Worm (Caenorhabditis elegans) whole organism, late embryonic: Measurements from ENCODE around the gene D1025.1.

ENCODE experiments used
- C08G9.2 ChIP-seq: sonication (generic microtip); optimal IDR thresholded peaks from 2 replicates; lab custom pipeline; 2016; ENCODE audit warnings: mild to moderate bottlenecking, missing genetic modification characterization, moderate library complexity, missing compliant biosample characterization
- F13H6.1 ChIP-seq: sonication (generic microtip); optimal IDR thresholded peaks from 2 replicates; lab custom pipeline; 2016; ENCODE audit warnings: missing genetic modification characterization, missing compliant biosample characterization
- K09A11.1 ChIP-seq: sonication (generic microtip); optimal IDR thresholded peaks from 2 replicates; lab custom pipeline; 2017; ENCODE audit warnings: antibody characterized with exemption, mild to moderate bottlenecking, missing genetic modification characterization, missing compliant biosample characterization; ENCODE audit not compliant: insufficient read depth
- Y22D7AL.16 ChIP-seq: sonication (generic microtip); optimal IDR thresholded peaks from 2 replicates; lab custom pipeline; 2016; ENCODE audit warnings: missing genetic modification characterization, missing compliant biosample characterization
- ama-1 ChIP-seq: fragments of 150-350 bp; optimal IDR thresholded peaks from 2 replicates; lab custom pipeline; 2014
- ceh-2 ChIP-seq: sonication (generic microtip); optimal IDR thresholded peaks from 2 replicates; lab custom pipeline; 2016; ENCODE audit warnings: missing genotype, missing genetic modification characterization, missing compliant biosample characterization
- ceh-22 ChIP-seq: sonication (generic microtip); optimal IDR thresholded peaks from 2 replicates; lab custom pipeline; 2017; ENCODE audit warnings: missing biosample characterization, missing genetic modification characterization
- ceh-24 ChIP-seq: sonication (generic microtip); optimal IDR thresholded peaks from 2 replicates; lab custom pipeline; 2016; ENCODE audit warnings: mild to moderate bottlenecking, missing genetic modification characterization, missing compliant biosample characterization
- ceh-30 ChIP-seq: fragments of 150-350 bp; optimal IDR thresholded peaks from 2 replicates; lab custom pipeline; 2014; ENCODE audit warnings: missing biosample characterization, missing genetic modification characterization
- ceh-31 ChIP-seq: sonication (generic microtip); optimal IDR thresholded peaks from 2 replicates; lab custom pipeline; 2016; ENCODE audit warnings: missing genetic modification characterization, missing compliant biosample characterization
- ceh-48 ChIP-seq: sonication (generic microtip); optimal IDR thresholded peaks from 2 replicates; lab custom pipeline; 2016; ENCODE audit warnings: missing genetic modification characterization, inconsistent platforms, missing compliant biosample characterization
- ceh-9 ChIP-seq: sonication (generic microtip); optimal IDR thresholded peaks from 2 replicates; lab custom pipeline; 2016; ENCODE audit warnings: mild to moderate bottlenecking, missing genetic modification characterization, inconsistent platforms, missing compliant biosample characterization
- che-1 ChIP-seq: sonication (generic microtip); optimal IDR thresholded peaks from 2 replicates; lab custom pipeline; 2016; ENCODE audit warnings: mild to moderate bottlenecking, missing genetic modification characterization, missing compliant biosample characterization
- dmd-4 ChIP-seq: sonication (generic microtip); optimal IDR thresholded peaks from 2 replicates; lab custom pipeline; 2016; ENCODE audit warnings: borderline replicate concordance, missing genetic modification characterization, missing compliant biosample characterization
- dve-1 ChIP-seq: sonication (generic microtip); optimal IDR thresholded peaks from 2 replicates; lab custom pipeline; 2017; ENCODE audit warnings: antibody characterized with exemption, mild to moderate bottlenecking, missing genetic modification characterization, missing compliant biosample characterization
- elt-2 ChIP-seq: sonication (generic microtip); optimal IDR thresholded peaks from 2 replicates; lab custom pipeline; 2016; ENCODE audit warnings: missing genetic modification reagents, missing genetic modification characterization, missing compliant biosample characterization
- elt-4 ChIP-seq: sonication (generic microtip); optimal IDR thresholded peaks from 2 replicates; lab custom pipeline; 2016; ENCODE audit warnings: missing genetic modification characterization, missing compliant biosample characterization
- ets-4 ChIP-seq: sonication (generic microtip); optimal IDR thresholded peaks from 2 replicates; lab custom pipeline; 2016; ENCODE audit warnings: missing genetic modification characterization, missing compliant biosample characterization
- eyg-1 ChIP-seq: sonication (generic microtip); optimal IDR thresholded peaks from 2 replicates; lab custom pipeline; 2016; ENCODE audit warnings: missing genotype, missing genetic modification characterization, missing compliant biosample characterization
- fax-1 ChIP-seq: sonication (generic microtip); optimal IDR thresholded peaks from 2 replicates; lab custom pipeline; 2016; ENCODE audit warnings: missing genotype, missing genetic modification characterization, missing compliant biosample characterization
- fkh-10 ChIP-seq: fragments of 150-350 bp; optimal IDR thresholded peaks from 2 replicates; lab custom pipeline; 2014; ENCODE audit warnings: missing biosample characterization, missing genetic modification reagents, missing genetic modification characterization
- gmeb-2 ChIP-seq: sonication (generic microtip); optimal IDR thresholded peaks from 2 replicates; lab custom pipeline; 2016; ENCODE audit warnings: missing genetic modification characterization, inconsistent platforms, missing compliant biosample characterization
- hlh-15 ChIP-seq: sonication (generic microtip); optimal IDR thresholded peaks from 2 replicates; lab custom pipeline; 2016; ENCODE audit warnings: missing genetic modification characterization, missing compliant biosample characterization
- hlh-6 ChIP-seq: sonication (generic microtip); optimal IDR thresholded peaks from 2 replicates; lab custom pipeline; 2016; ENCODE audit warnings: missing genotype, missing genetic modification characterization, missing compliant biosample characterization
- lin-11 ChIP-seq: fragments of 200-800 bp; sonication (Bioruptor generic); optimal IDR thresholded peaks from 2 replicates; lab custom pipeline; 2018; ENCODE audit warnings: mild to moderate bottlenecking, missing genetic modification characterization, missing compliant biosample characterization
- nfya-1 ChIP-seq: sonication (generic microtip); optimal IDR thresholded peaks from 2 replicates; lab custom pipeline; 2017; ENCODE audit warnings: missing genetic modification characterization, mild to moderate bottlenecking, missing compliant biosample characterization, antibody characterized with exemption, moderate library complexity
- nhr-11 ChIP-seq: fragments of 150-350 bp; optimal IDR thresholded peaks from 2 replicates; lab custom pipeline; 2014; ENCODE audit warnings: missing biosample characterization, missing genetic modification characterization
- nhr-232 ChIP-seq: sonication (generic microtip); optimal IDR thresholded peaks from 2 replicates; lab custom pipeline; 2016; ENCODE audit warnings: missing genetic modification characterization, missing compliant biosample characterization
- odd-2 ChIP-seq: sonication (generic microtip); optimal IDR thresholded peaks from 2 replicates; lab custom pipeline; 2017; ENCODE audit warnings: antibody characterized with exemption, mild to moderate bottlenecking, missing genetic modification characterization, missing compliant biosample characterization
- pat-9 ChIP-seq: fragments of 200-800 bp; sonication (Bioruptor generic); optimal IDR thresholded peaks from 2 replicates; lab custom pipeline; 2018; ENCODE audit warnings: mild to moderate bottlenecking, missing genetic modification characterization, moderate library complexity, missing compliant biosample characterization
- pax-1 ChIP-seq: fragments of 150-350 bp; optimal IDR thresholded peaks from 2 replicates; lab custom pipeline; 2014; ENCODE audit warnings: missing biosample characterization, missing genetic modification characterization
- pha-2 ChIP-seq: sonication (generic microtip); optimal IDR thresholded peaks from 2 replicates; lab custom pipeline; 2017; ENCODE audit warnings: mild to moderate bottlenecking, missing genetic modification characterization, missing compliant biosample characterization
- pqm-1 ChIP-seq: sonication (generic microtip); optimal IDR thresholded peaks from 2 replicates; lab custom pipeline; 2016; ENCODE audit warnings: missing genetic modification characterization, missing compliant biosample characterization
- ref-2 ChIP-seq: sonication (generic microtip); optimal IDR thresholded peaks from 2 replicates; lab custom pipeline; 2016; ENCODE audit warnings: missing genetic modification characterization, missing compliant biosample characterization
- rnt-1 ChIP-seq: sonication (generic microtip); optimal IDR thresholded peaks from 2 replicates; lab custom pipeline; 2016; ENCODE audit warnings: missing genetic modification characterization, missing compliant biosample characterization
- sdc-2 ChIP-seq: sonication (generic microtip); optimal IDR thresholded peaks from 2 replicates; lab custom pipeline; 2016; ENCODE audit warnings: missing genotype, missing genetic modification characterization, missing compliant biosample characterization
- sox-2 ChIP-seq: fragments of 200-800 bp; sonication (Bioruptor generic); IDR thresholded peaks from 2 replicates; pipeline ENCODE4 v1.3.6; 2022; ENCODE audit warnings: missing genetic modification reagents, missing genetic modification characterization, missing compliant biosample characterization
- syd-9 ChIP-seq: sonication (generic microtip); optimal IDR thresholded peaks from 2 replicates; lab custom pipeline; 2016; ENCODE audit warnings: mild to moderate bottlenecking, missing genetic modification characterization, moderate library complexity, missing compliant biosample characterization
- tbx-2 ChIP-seq: sonication (generic microtip); optimal IDR thresholded peaks from 2 replicates; lab custom pipeline; 2016; ENCODE audit warnings: missing genetic modification characterization, missing compliant biosample characterization
- unc-3 ChIP-seq, 2 experiments: fragments of 200-800 bp in 1 of 2; sonication (Bioruptor generic) in 1 of 2; sonication (generic microtip) in 1 of 2; conservative IDR thresholded peaks in 1 of 2; optimal IDR thresholded peaks in 1 of 2; 2 replicates each; pipeline versions ENCODE4 v1.3.6 to Lab custom; 2016 to 2022; ENCODE audit warnings: missing compliant biosample characterization in 2 of 2, missing genetic modification characterization in 2 of 2, missing genetic modification reagents in 1 of 2
- unc-42 ChIP-seq: sonication (generic microtip); optimal IDR thresholded peaks from 2 replicates; lab custom pipeline; 2016; ENCODE audit warnings: missing genotype, missing genetic modification characterization, missing compliant biosample characterization
- unc-86 ChIP-seq: sonication (generic microtip); optimal IDR thresholded peaks from 2 replicates; lab custom pipeline; 2016; ENCODE audit warnings: missing genetic modification characterization, missing compliant biosample characterization
- zip-5 ChIP-seq: sonication (generic microtip); optimal IDR thresholded peaks from 2 replicates; lab custom pipeline; 2016; ENCODE audit warnings: missing genetic modification characterization, missing compliant biosample characterization
- ztf-16 ChIP-seq: sonication (generic microtip); optimal IDR thresholded peaks from 2 replicates; lab custom pipeline; 2017; ENCODE audit warnings: missing genetic modification characterization, missing compliant biosample characterization

D1025.1 gene

ce11 chrX:14486503-14486902 lies 34.1 kb upstream of the D1025.1 start:
- TF ChIP-seq nfya-1 (tag; lab: Kevin White, UChicago) (peak; percentile 28), syd-9 (tag; lab: Kevin White, UChicago) (no peak), elt-2 (tag; lab: Kevin White, UChicago) (peak; percentile 7), sox-2 (GFP tag; lab: Robert Waterston, UW) (0 out of 2 replicates have a peak, but pooled peaks have one; percentile 7), ceh-31 (tag; lab: Kevin White, UChicago) (peak; percentile 76), sdc-2 (tag; lab: Kevin White, UChicago) (peak; percentile 61), K09A11.1 (tag; lab: Kevin White, UChicago) (no peak), Y22D7AL.16 (tag; lab: Kevin White, UChicago) (no peak), ref-2 (tag; lab: Kevin White, UChicago) (peak; percentile 84), dmd-4 (no peak), nhr-11 (tag; lab: Kevin White, UChicago) (no peak), hlh-15 (tag; lab: Kevin White, UChicago) (no peak), eyg-1 (tag; lab: Kevin White, UChicago) (no peak), tbx-2 (tag; lab: Kevin White, UChicago) (peak; percentile 94), ztf-16 (peak; percentile 11), pax-1 (tag; lab: Kevin White, UChicago) (no peak)

ce11 chrX:14487333-14487732 lies 33.2 kb upstream of the D1025.1 start:
- no peak for TF ChIP-seq pha-2 (tag; lab: Kevin White, UChicago)
- TF ChIP-seq unc-42 (tag; lab: Kevin White, UChicago), result peak; percentile 49
- no peak for TF ChIP-seq K09A11.1 (tag; lab: Kevin White, UChicago)
- TF ChIP-seq ceh-9 (tag; lab: Kevin White, UChicago), result no peak

ce11 chrX:14487832-14488231 lies 32.7 kb upstream of the D1025.1 start:
- TF ChIP-seq fkh-10 (GFP tag; lab: Kevin White, UChicago) (no peak), ceh-48 (tag; lab: Kevin White, UChicago) (no peak), zip-5 (tag; lab: Kevin White, UChicago) (no peak), lin-11 (tag; lab: Kevin White, UChicago) (no peak), fax-1 (tag; lab: Kevin White, UChicago) (no peak), unc-86 (tag; lab: Kevin White, UChicago) (no peak), Y22D7AL.16 (tag; lab: Kevin White, UChicago) (no peak), ceh-30 (tag; lab: Kevin White, UChicago) (no peak), ets-4 (tag; lab: Kevin White, UChicago) (no peak)

- TF ChIP-seq pax-1 (tag; lab: Kevin White, UChicago) (no peak), elt-2 (tag; lab: Kevin White, UChicago) (peak; percentile 28), elt-4 (tag; lab: Kevin White, UChicago) (no peak), ref-2 (tag; lab: Kevin White, UChicago) (peak; percentile 73), nfya-1 (tag; lab: Kevin White, UChicago) (peak; percentile 73), odd-2 (tag; lab: Kevin White, UChicago) (no peak), ceh-2 (tag; lab: Kevin White, UChicago) (no peak), F13H6.1 (tag; lab: Kevin White, UChicago) (no peak), fkh-10 (GFP tag; lab: Kevin White, UChicago) (no peak), dve-1 (tag; lab: Kevin White, UChicago) (peak; percentile 54), zip-5 (tag; lab: Kevin White, UChicago) (no peak), pha-2 (tag; lab: Kevin White, UChicago) (no peak), eyg-1 (tag; lab: Kevin White, UChicago) (no peak), nhr-11 (tag; lab: Kevin White, UChicago) (no peak), fax-1 (tag; lab: Kevin White, UChicago) (no peak), pat-9 (tag; lab: Kevin White, UChicago) (no peak), C08G9.2 (no peak), rnt-1 (tag; lab: Kevin White, UChicago) (peak; percentile 15), ceh-22 (tag; lab: Kevin White, UChicago) (no peak), ceh-31 (tag; lab: Kevin White, UChicago) (peak; percentile 45), ama-1 (peak; percentile 67), ets-4 (tag; lab: Kevin White, UChicago) (no peak), unc-42 (tag; lab: Kevin White, UChicago) (peak; percentile 20), sdc-2 (tag; lab: Kevin White, UChicago) (peak; percentile 40), ceh-24 (tag; lab: Kevin White, UChicago) (no peak), nhr-232 (tag; lab: Kevin White, UChicago) (no peak), pqm-1 (tag; lab: Kevin White, UChicago) (no peak), che-1 (tag; lab: Kevin White, UChicago) (no peak), gmeb-2 (tag; lab: Kevin White, UChicago) (no peak), unc-3 (GFP tag; conservative IDR thresholded peaks at IDR 0.05; lab: Robert Waterston, UW) (no peak), unc-3 (tag; optimal IDR thresholded peaks at IDR 0.05; lab: Kevin White, UChicago) (no peak), ceh-30 (tag; lab: Kevin White, UChicago) (no peak), hlh-6 (no peak)
Measured at ce11 chrX:14489945-14490344, 30.6 kb upstream of the D1025.1 start, which contains the start of gene his-24. TSS of gene his-24 (plus strand) at chrX:14490094.
